Comparison of ENCODE assay signal across 6 fruit fly cellular contexts in genomic region chr3L:12408513-12409320, dm6.
TF ChIP-seq lines count a peak whose summit lies in the region.

No protein-coding gene starts in this region.

- no peak for TF ChIP-seq CTCF in whole organism, embryonic (GFP tag; optimal IDR thresholded peaks at IDR 0.05; lab: Kevin White, UChicago)

TF ChIP-seq in whole organism, 6 proteins besides CTCF, POLR2A, EP300 and RAD21:
- peak; percentile 43 for TF ChIP-seq Dll (optimal IDR thresholded peaks at IDR 0.05; lab: Kevin White, UChicago)
- peak; percentile 80 for TF ChIP-seq pan (optimal IDR thresholded peaks at IDR 0.05; lab: Kevin White, UChicago)
- TF ChIP-seq usp (GFP tag; optimal IDR thresholded peaks at IDR 0.05; lab: Kevin White, UChicago): no peak
- TF ChIP-seq psq (optimal IDR thresholded peaks at IDR 0.05; lab: Kevin White, UChicago): no peak
- no peak for TF ChIP-seq CG8478 (optimal IDR thresholded peaks at IDR 0.05; lab: Kevin White, UChicago)
TF ChIP-seq in whole organism: peak in this region for 2.

TF ChIP-seq in whole organism, adult, 20 proteins besides CTCF, POLR2A, EP300 and RAD21 (continues in another document):
- TF ChIP-seq toe (GFP tag; optimal IDR thresholded peaks at IDR 0.05; lab: Kevin White, UChicago) (no peak), CG33017 (tag; optimal IDR thresholded peaks at IDR 0.05; lab: Kevin White, UChicago) (peak; percentile 82), Crg-1 (GFP tag; optimal IDR thresholded peaks at IDR 0.05; lab: Kevin White, UChicago) (no peak), bab1 (GFP tag; optimal IDR thresholded peaks at IDR 0.05; lab: Kevin White, UChicago) (peak; percentile 55), cnc (optimal IDR thresholded peaks at IDR 0.05; lab: Kevin White, UChicago) (no peak), CG12768 (GFP tag; optimal IDR thresholded peaks at IDR 0.05; lab: Kevin White, UChicago) (peak; percentile 99), Clk (GFP tag; optimal IDR thresholded peaks at IDR 0.05; lab: Kevin White, UChicago) (no peak), kay (GFP tag; lab: Kevin White, UChicago; ENCODE audit: borderline replicate concordance) (peak; percentile 99), tj (GFP tag; optimal IDR thresholded peaks at IDR 0.05; lab: Kevin White, UChicago) (peak; percentile 86), CG5204 (GFP tag; optimal IDR thresholded peaks at IDR 0.05; lab: Kevin White, UChicago) (peak; percentile 78), CG14711 (tag; optimal IDR thresholded peaks at IDR 0.05; lab: Kevin White, UChicago) (no peak), CG1620 (GFP tag; optimal IDR thresholded peaks at IDR 0.05; lab: Kevin White, UChicago) (peak; percentile 57), Hr96 (GFP tag; optimal IDR thresholded peaks at IDR 0.05; lab: Kevin White, UChicago) (peak; percentile 87), CG7101 (tag; optimal IDR thresholded peaks at IDR 0.05; lab: Kevin White, UChicago) (peak; percentile 57), CG7045 (GFP tag; optimal IDR thresholded peaks at IDR 0.05; lab: Kevin White, UChicago) (peak; percentile 72), CG11617 (GFP tag; optimal IDR thresholded peaks at IDR 0.05; lab: Kevin White, UChicago) (peak; percentile 39), ovo (GFP tag; optimal IDR thresholded peaks at IDR 0.05; lab: Kevin White, UChicago) (peak; percentile 77)

TF ChIP-seq in whole organism, embryonic, 481 proteins besides CTCF, POLR2A, EP300 and RAD21 (continues in another document):
- TF ChIP-seq sob (GFP tag; IDR thresholded peaks at IDR 0.05; lab: Robert Waterston, UW): 0 out of 2 replicates have a peak, but pooled peaks have one; percentile 7
- 0 out of 2 replicates have a peak, but pooled peaks have one; percentile 26 for TF ChIP-seq wdn (GFP tag; IDR thresholded peaks at IDR 0.05; lab: Robert Waterston, UW)
- no peak for TF ChIP-seq CG2889 (GFP tag; IDR thresholded peaks at IDR 0.05; lab: Robert Waterston, UW)
- peak; percentile 28; the same call in 1 of the 2 replicates for TF ChIP-seq E2f1 (GFP tag; IDR thresholded peaks at IDR 0.05; lab: Robert Waterston, UW)
- TF ChIP-seq B-H2 (GFP tag; optimal IDR thresholded peaks at IDR 0.05; lab: Kevin White, UChicago): peak; percentile 57
- TF ChIP-seq CG9215 (GFP tag; IDR thresholded peaks at IDR 0.05; lab: Robert Waterston, UW): peak; percentile 63
- peak; percentile 16; the same call in 1 of the 2 replicates for TF ChIP-seq ranshi (GFP tag; IDR thresholded peaks at IDR 0.05; lab: Robert Waterston, UW)
- peak; percentile 41 for TF ChIP-seq scrt (GFP tag; optimal IDR thresholded peaks at IDR 0.05; lab: Kevin White, UChicago)
- no peak for TF ChIP-seq cg (GFP tag; optimal IDR thresholded peaks at IDR 0.05; lab: Kevin White, UChicago)
- TF ChIP-seq Drgx (GFP tag; IDR thresholded peaks at IDR 0.05; lab: Robert Waterston, UW): peak; percentile 90
- 0 out of 2 replicates have a peak, but pooled peaks have one; percentile 11 for TF ChIP-seq H2.0 (GFP tag; IDR thresholded peaks at IDR 0.05; lab: Robert Waterston, UW)
- TF ChIP-seq hkb (optimal IDR thresholded peaks at IDR 0.05; lab: Kevin White, UChicago): no peak
- TF ChIP-seq hkb (GFP tag; IDR thresholded peaks at IDR 0.05; lab: Robert Waterston, UW): peak; percentile 76
- peak; percentile 30 for TF ChIP-seq CG13624 (GFP tag; optimal IDR thresholded peaks at IDR 0.05; lab: Kevin White, UChicago)
- TF ChIP-seq sna (GFP tag; IDR thresholded peaks at IDR 0.05; lab: Robert Waterston, UW; ENCODE audit: partially characterized antibody): peak; percentile 45; the same call in 1 of the 2 replicates
- no peak for TF ChIP-seq CG7372 (GFP tag; IDR thresholded peaks at IDR 0.05; lab: Robert Waterston, UW)

TF ChIP-seq in whole organism, prepupa, 60 proteins besides CTCF, POLR2A, EP300 and RAD21 (continues in another document):
- TF ChIP-seq CG6163 (GFP tag; IDR thresholded peaks at IDR 0.05; lab: Robert Waterston, UW) (peak; percentile 87), CG10631 (GFP tag; optimal IDR thresholded peaks at IDR 0.05; lab: Kevin White, UChicago) (peak; percentile 27), cyc (GFP tag; optimal IDR thresholded peaks at IDR 0.05; lab: Kevin White, UChicago) (peak; percentile 16), eg (GFP tag; IDR thresholded peaks at IDR 0.05; lab: Robert Waterston, UW) (peak; percentile 93), Smox (GFP tag; optimal IDR thresholded peaks at IDR 0.05; lab: Kevin White, UChicago) (peak; percentile 47), fd85E (GFP tag; optimal IDR thresholded peaks at IDR 0.05; lab: Kevin White, UChicago) (peak; percentile 41), salr (GFP tag; optimal IDR thresholded peaks at IDR 0.05; lab: Kevin White, UChicago) (peak; percentile 67 to 68), CG6854 (GFP tag; optimal IDR thresholded peaks at IDR 0.05; lab: Kevin White, UChicago) (peak; percentile 96), esn (GFP tag; optimal IDR thresholded peaks at IDR 0.05; lab: Kevin White, UChicago) (peak; percentile 65), ss (GFP tag; optimal IDR thresholded peaks at IDR 0.05; lab: Kevin White, UChicago) (peak; percentile 98 to 99), CG4318 (GFP tag; optimal IDR thresholded peaks at IDR 0.05; lab: Kevin White, UChicago) (no peak), fkh (GFP tag; optimal IDR thresholded peaks at IDR 0.05; lab: Kevin White, UChicago) (peak; percentile 72), Sox14 (GFP tag; optimal IDR thresholded peaks at IDR 0.05; lab: Kevin White, UChicago) (peak; percentile 75), dac (GFP tag; optimal IDR thresholded peaks at IDR 0.05; lab: Kevin White, UChicago) (peak; percentile 65), Sox102F (GFP tag; optimal IDR thresholded peaks at IDR 0.05; lab: Kevin White, UChicago) (peak; percentile 60), CG11762 (GFP tag; optimal IDR thresholded peaks at IDR 0.05; lab: Kevin White, UChicago; ENCODE audit: insufficient read depth) (peak; percentile 68), CG3032 (tag; optimal IDR thresholded peaks at IDR 0.05; lab: Kevin White, UChicago) (peak; percentile 47), CG7368 (GFP tag; optimal IDR thresholded peaks at IDR 0.05; lab: Kevin White, UChicago) (peak; percentile 72)

TF ChIP-seq in whole organism, pupa, 21 proteins besides CTCF, POLR2A, EP300 and RAD21 (continues in another document):
- TF ChIP-seq CG10348 (GFP tag; IDR thresholded peaks at IDR 0.05; lab: Robert Waterston, UW) (no peak), CG4496 (GFP tag; IDR thresholded peaks at IDR 0.05; lab: Robert Waterston, UW) (peak; percentile 96), CG12605 (GFP tag; IDR thresholded peaks at IDR 0.05; lab: Robert Waterston, UW) (peak; percentile 94), CG15710 (tag; optimal IDR thresholded peaks at IDR 0.05; lab: Kevin White, UChicago) (peak; percentile 42), CG9948 (tag; optimal IDR thresholded peaks at IDR 0.05; lab: Kevin White, UChicago) (peak; percentile 35), rn (GFP tag; IDR thresholded peaks at IDR 0.05; lab: Robert Waterston, UW) (peak; percentile 46; the same call in 1 of the 2 replicates), fd96Ca (GFP tag; IDR thresholded peaks at IDR 0.05; lab: Robert Waterston, UW) (peak; percentile 85), CG17806 (tag; optimal IDR thresholded peaks at IDR 0.05; lab: Kevin White, UChicago) (peak; percentile 46), CG8159 (tag; optimal IDR thresholded peaks at IDR 0.05; lab: Kevin White, UChicago) (peak; percentile 50), CG8301 (tag; optimal IDR thresholded peaks at IDR 0.05; lab: Kevin White, UChicago) (peak; percentile 71), Snoo (tag; optimal IDR thresholded peaks at IDR 0.05; lab: Kevin White, UChicago) (peak; percentile 88), CG13204 (GFP tag; optimal IDR thresholded peaks at IDR 0.05; lab: Kevin White, UChicago) (peak; percentile 97), Pif1A (GFP tag; optimal IDR thresholded peaks at IDR 0.05; lab: Kevin White, UChicago) (peak; percentile 91), CG14655 (GFP tag; optimal IDR thresholded peaks at IDR 0.05; lab: Kevin White, UChicago) (peak; percentile 85), CG34367 (tag; optimal IDR thresholded peaks at IDR 0.05; lab: Kevin White, UChicago) (peak; percentile 69), Ets98B (GFP tag; IDR thresholded peaks at IDR 0.05; lab: Robert Waterston, UW) (peak; percentile 92), Pif1B (GFP tag; optimal IDR thresholded peaks at IDR 0.05; lab: Kevin White, UChicago) (peak; percentile 91), gl (tag; optimal IDR thresholded peaks at IDR 0.05; lab: Kevin White, UChicago) (peak; percentile 98), CG32121 (GFP tag; IDR thresholded peaks at IDR 0.05; lab: Robert Waterston, UW) (peak; percentile 93), D1 (tag; optimal IDR thresholded peaks at IDR 0.05; lab: Kevin White, UChicago) (no peak)

TF ChIP-seq in whole organism, wandering third instar larva, 38 proteins besides CTCF, POLR2A, EP300 and RAD21 (continues in another document):
- TF ChIP-seq h (GFP tag; optimal IDR thresholded peaks at IDR 0.05; lab: Kevin White, UChicago) (peak; percentile 94), br (GFP tag; optimal IDR thresholded peaks at IDR 0.05; lab: Kevin White, UChicago) (peak; percentile 30), lola (GFP tag; optimal IDR thresholded peaks at IDR 0.05; lab: Kevin White, UChicago) (no peak), Rel (GFP tag; optimal IDR thresholded peaks at IDR 0.05; lab: Kevin White, UChicago) (no peak), Rel (tag; optimal IDR thresholded peaks at IDR 0.05; lab: Kevin White, UChicago) (peak; percentile 95), psq (GFP tag; optimal IDR thresholded peaks at IDR 0.05; lab: Kevin White, UChicago) (peak; percentile 1), sv (GFP tag; optimal IDR thresholded peaks at IDR 0.05; lab: Kevin White, UChicago) (no peak), dmrt93B (GFP tag; optimal IDR thresholded peaks at IDR 0.05; lab: Kevin White, UChicago) (peak; percentile 34), CG9705 (GFP tag; optimal IDR thresholded peaks at IDR 0.05; lab: Kevin White, UChicago) (no peak), foxo (GFP tag; optimal IDR thresholded peaks at IDR 0.05; lab: Kevin White, UChicago) (peak in 1 of 2 experiments; percentile 57), Dif (GFP tag; optimal IDR thresholded peaks at IDR 0.05; lab: Kevin White, UChicago; ENCODE audit: partially characterized antibody) (peak; percentile 73), Hnf4 (GFP tag; optimal IDR thresholded peaks at IDR 0.05; lab: Kevin White, UChicago) (peak; percentile 98), rgr (GFP tag; optimal IDR thresholded peaks at IDR 0.05; lab: Kevin White, UChicago) (peak; percentile 31), CrebA (GFP tag; optimal IDR thresholded peaks at IDR 0.05; lab: Kevin White, UChicago; ENCODE audit: borderline replicate concordance) (no peak), dl (GFP tag; optimal IDR thresholded peaks at IDR 0.05; lab: Kevin White, UChicago; ENCODE audit: insufficient read depth in 1 of 2, partially characterized antibody in 2 of 2) (peak in 1 of 2 experiments; percentile 57), tai (GFP tag; optimal IDR thresholded peaks at IDR 0.05; lab: Kevin White, UChicago) (no peak), HLH106 (tag; optimal IDR thresholded peaks at IDR 0.05; lab: Kevin White, UChicago) (peak; percentile 41), Sp1 (GFP tag; optimal IDR thresholded peaks at IDR 0.05; lab: Kevin White, UChicago) (peak; percentile 39), woc (GFP tag; optimal IDR thresholded peaks at IDR 0.05; lab: Kevin White, UChicago) (peak; percentile 68), Abd-B (GFP tag; optimal IDR thresholded peaks at IDR 0.05; lab: Kevin White, UChicago) (no peak), CG32264 (GFP tag; optimal IDR thresholded peaks at IDR 0.05; lab: Kevin White, UChicago) (no peak)
